Worm (Caenorhabditis elegans): Measurements from ENCODE around the gene Y48G9A.6.

Gene Y48G9A.6

ce11 chrIII:2100842-2101241, 16.8 kb upstream of the Y48G9A.6 start (continued):
- TF ChIP-seq pqm-1 (tag; optimal IDR thresholded peaks at IDR 0.05): no peak
- peak; percentile 71 for TF ChIP-seq nhr-6 (tag; optimal IDR thresholded peaks at IDR 0.05)
- TF ChIP-seq F10B5.3 (tag; optimal IDR thresholded peaks at IDR 0.05): no peak
- TF ChIP-seq gei-8 (GFP tag; optimal IDR thresholded peaks at IDR 0.05): no peak
- TF ChIP-seq ztf-11 (tag; optimal IDR thresholded peaks at IDR 0.05): no peak
- no peak for TF ChIP-seq daf-12 (tag; optimal IDR thresholded peaks at IDR 0.05)
- TF ChIP-seq Y105C5A.15 (GFP tag; IDR thresholded peaks at IDR 0.05): no peak
- peak; percentile 66 for TF ChIP-seq T26A8.4 (GFP tag; IDR thresholded peaks at IDR 0.05)
- no peak for TF ChIP-seq zag-1 (tag; optimal IDR thresholded peaks at IDR 0.05)
- TF ChIP-seq rbr-2 (tag; optimal IDR thresholded peaks at IDR 0.05): peak; percentile 80
- no peak for TF ChIP-seq tag-97 (GFP tag; IDR thresholded peaks at IDR 0.05)
- TF ChIP-seq aha-1 (tag): peak; percentile 98
- no peak for TF ChIP-seq daf-8 (GFP tag; IDR thresholded peaks at IDR 0.05)
- peak; percentile 32 for TF ChIP-seq nhr-102 (tag; optimal IDR thresholded peaks at IDR 0.05)
- TF ChIP-seq D1046.2 (GFP tag; IDR thresholded peaks at IDR 0.05): no peak
- no peak for TF ChIP-seq cey-2 (tag; optimal IDR thresholded peaks at IDR 0.05; ENCODE audit: borderline replicate concordance, insufficient read depth)
- no peak for TF ChIP-seq nhr-10 (tag; optimal IDR thresholded peaks at IDR 0.05)
- TF ChIP-seq lim-7 (GFP tag; IDR thresholded peaks at IDR 0.05): no peak
- TF ChIP-seq attf-4 (tag; optimal IDR thresholded peaks at IDR 0.05): no peak
- peak; percentile 44; the same call in 1 of the 2 replicates for TF ChIP-seq php-3 (GFP tag; IDR thresholded peaks at IDR 0.05)
- TF ChIP-seq Y5F2A.4 (GFP tag; optimal IDR thresholded peaks at IDR 0.05): no peak
- TF ChIP-seq ZK546.5 (tag; optimal IDR thresholded peaks at IDR 0.05): no peak
- no peak; the same call in 1 of the 2 replicates for TF ChIP-seq arid-1 (GFP tag; conservative IDR thresholded peaks at IDR 0.05)
- peak in 1 of 2 experiments; percentile 66 for TF ChIP-seq mdl-1 (tag; optimal IDR thresholded peaks at IDR 0.05)
- TF ChIP-seq unc-39 (tag; optimal IDR thresholded peaks at IDR 0.05): no peak
- no peak for TF ChIP-seq mdt-29 (GFP tag; IDR thresholded peaks at IDR 0.05)
- no peak for TF ChIP-seq nhr-111 (GFP tag; optimal IDR thresholded peaks at IDR 0.05)
- no peak for TF ChIP-seq jun-1 (tag; optimal IDR thresholded peaks at IDR 0.05)

- TF ChIP-seq zip-2 (tag; optimal IDR thresholded peaks at IDR 0.05) (no peak), hlh-11 (tag; optimal IDR thresholded peaks at IDR 0.05) (no peak), hmg-1.1 (GFP tag; IDR thresholded peaks at IDR 0.05) (no peak), tag-97 (GFP tag; IDR thresholded peaks at IDR 0.05) (no peak), arid-1 (GFP tag; conservative IDR thresholded peaks at IDR 0.05) (no peak), fkh-10 (GFP tag; optimal IDR thresholded peaks at IDR 0.05) (no peak), madf-9 (GFP tag; conservative IDR thresholded peaks at IDR 0.05) (no peak), T26A8.4 (GFP tag; IDR thresholded peaks at IDR 0.05) (no peak), Y105C5A.15 (GFP tag; IDR thresholded peaks at IDR 0.05) (no peak), lin-29 (GFP tag; IDR thresholded peaks at IDR 0.05) (no peak), Y5F2A.4 (GFP tag; optimal IDR thresholded peaks at IDR 0.05) (no peak), nhr-41 (GFP tag; IDR thresholded peaks at IDR 0.05) (no peak), madf-5 (GFP tag; IDR thresholded peaks at IDR 0.05) (no peak)
Measured at ce11 chrIII:2101310-2101709, 16.3 kb upstream of the Y48G9A.6 start.

- peak; percentile 43 for TF ChIP-seq mes-2 (tag; optimal IDR thresholded peaks at IDR 0.05; ENCODE audit: poor library complexity, severe bottlenecking)
- no peak for TF ChIP-seq nhr-11 (tag; optimal IDR thresholded peaks at IDR 0.05)
- peak in 1 of 2 experiments; percentile 49 for TF ChIP-seq lsy-2 (tag; optimal IDR thresholded peaks at IDR 0.05)
- no peak for TF ChIP-seq aly-2 (tag; optimal IDR thresholded peaks at IDR 0.05)
- peak; percentile 57 for TF ChIP-seq lin-38 (GFP tag; IDR thresholded peaks at IDR 0.05)
- peak; percentile 30 for TF ChIP-seq unc-130 (GFP tag; optimal IDR thresholded peaks at IDR 0.05)
- TF ChIP-seq F49E8.2 (tag; optimal IDR thresholded peaks at IDR 0.05; ENCODE audit: borderline replicate concordance): peak; percentile 67
Measured at ce11 chrIII:2101895-2102345, 15.7 kb upstream of the Y48G9A.6 start, which contains the start of gene ppk-2. ppk-2 (plus strand) TSS chrIII:2102295.
